Worm (Caenorhabditis elegans) whole organism, mixed stage, embryonic: Measurements from ENCODE around the gene mth-2.

Source experiments
- M03D4.4 ChIP-seq: sonication (generic microtip); optimal IDR thresholded peaks from 2 replicates; lab custom pipeline; 2017; ENCODE audit warnings: mild to moderate bottlenecking, missing genetic modification characterization, missing compliant biosample characterization
- bed-3 ChIP-seq: fragments of 200-800 bp; sonication (Bioruptor generic); optimal IDR thresholded peaks from 3 replicates; lab custom pipeline; 2018; ENCODE audit warnings: mild to moderate bottlenecking, missing genetic modification characterization, moderate library complexity, missing compliant biosample characterization
- ceh-39 ChIP-seq: fragments of 150-350 bp; optimal IDR thresholded peaks from 2 replicates; lab custom pipeline; 2014; ENCODE audit warnings: missing biosample characterization, missing genetic modification characterization
- ceh-43 ChIP-seq: fragments of 200-800 bp; sonication (Bioruptor generic); optimal IDR thresholded peaks from 2 replicates; lab custom pipeline; 2018; ENCODE audit warnings: mild to moderate bottlenecking, missing genetic modification characterization, moderate library complexity, missing compliant biosample characterization
- ceh-83 ChIP-seq: fragments of 200-800 bp; sonication (Bioruptor generic); optimal IDR thresholded peaks from 2 replicates; lab custom pipeline; 2018; ENCODE audit warnings: mild to moderate bottlenecking, missing genetic modification characterization, missing compliant biosample characterization
- ces-1 ChIP-seq: fragments of 150-350 bp; optimal IDR thresholded peaks from 2 replicates; lab custom pipeline; 2014; ENCODE audit warnings: missing biosample characterization, missing genetic modification reagents, missing genetic modification characterization
- cnd-1 ChIP-seq: fragments of 200-800 bp; sonication (Bioruptor generic); optimal IDR thresholded peaks from 2 replicates; lab custom pipeline; 2018; ENCODE audit warnings: mild to moderate bottlenecking, missing genetic modification characterization, missing compliant biosample characterization
- drap-1 ChIP-seq: fragments of 200-800 bp; sonication (Bioruptor generic); optimal IDR thresholded peaks from 3 replicates; lab custom pipeline; 2018; ENCODE audit warnings: mild to moderate bottlenecking, missing genetic modification characterization, missing compliant biosample characterization
- elt-1 ChIP-seq: sonication (generic microtip); optimal IDR thresholded peaks from 2 replicates; lab custom pipeline; 2017; ENCODE audit warnings: missing genetic modification characterization, mild to moderate bottlenecking, missing compliant biosample characterization, antibody characterized with exemption, moderate library complexity, borderline replicate concordance; ENCODE audit not compliant: insufficient read depth
- elt-3 ChIP-seq: fragments of 150-350 bp; optimal IDR thresholded peaks from 2 replicates; lab custom pipeline; 2014; ENCODE audit warnings: missing biosample characterization, missing genetic modification characterization
- ham-2 ChIP-seq: fragments of 200-800 bp; sonication (Bioruptor generic); optimal IDR thresholded peaks from 2 replicates; lab custom pipeline; 2018; ENCODE audit warnings: mild to moderate bottlenecking, missing genetic modification characterization, missing compliant biosample characterization
- hlh-1 ChIP-seq: fragments of 150-350 bp; optimal IDR thresholded peaks from 2 replicates; lab custom pipeline; 2014; ENCODE audit warnings: missing biosample characterization, missing genetic modification reagents, missing genetic modification characterization
- lin-13 ChIP-seq: fragments of 150-350 bp; optimal IDR thresholded peaks from 2 replicates; lab custom pipeline; 2014; ENCODE audit warnings: missing biosample characterization, missing genetic modification characterization
- lsy-2 ChIP-seq: fragments of 150-350 bp; optimal IDR thresholded peaks from 2 replicates; lab custom pipeline; 2014; ENCODE audit warnings: missing biosample characterization, missing genetic modification characterization
- mab-5 ChIP-seq: fragments of 150-350 bp; optimal IDR thresholded peaks from 2 replicates; lab custom pipeline; 2014; ENCODE audit warnings: missing biosample characterization, missing genetic modification characterization
- mep-1 ChIP-seq: fragments of 150-350 bp; optimal IDR thresholded peaks from 2 replicates; lab custom pipeline; 2017; ENCODE audit warnings: missing biosample characterization, missing genetic modification reagents, missing genetic modification characterization, inconsistent platforms
- mls-2 ChIP-seq: sonication (generic microtip); optimal IDR thresholded peaks from 2 replicates; lab custom pipeline; 2016; ENCODE audit warnings: mild to moderate bottlenecking, missing genetic modification characterization, moderate library complexity, missing compliant biosample characterization
- nhr-2 ChIP-seq: fragments of 150-350 bp; optimal IDR thresholded peaks from 2 replicates; lab custom pipeline; 2014; ENCODE audit warnings: missing biosample characterization, missing genetic modification characterization
- nhr-237 ChIP-seq: fragments of 150-350 bp; optimal IDR thresholded peaks from 2 replicates; lab custom pipeline; 2014; ENCODE audit warnings: missing biosample characterization, missing genetic modification characterization
- nhr-28 ChIP-seq: fragments of 150-350 bp; optimal IDR thresholded peaks from 2 replicates; lab custom pipeline; 2014; ENCODE audit warnings: missing biosample characterization, missing genetic modification characterization
- pha-4 ChIP-seq: fragments of 150-350 bp; optimal IDR thresholded peaks from 2 replicates; lab custom pipeline; 2018; ENCODE audit warnings: missing biosample characterization, missing genetic modification reagents, missing genetic modification characterization
- sem-2 ChIP-seq: fragments of 200-800 bp; sonication (Bioruptor generic); optimal IDR thresholded peaks from 2 replicates; lab custom pipeline; 2018; ENCODE audit warnings: mild to moderate bottlenecking, missing genetic modification characterization, missing compliant biosample characterization
- snpc-4 ChIP-seq: fragments of 150-350 bp; optimal IDR thresholded peaks from 2 replicates; lab custom pipeline; 2014; ENCODE audit warnings: missing biosample characterization, missing genetic modification characterization
- sptf-1 ChIP-seq: sonication (generic microtip); optimal IDR thresholded peaks from 2 replicates; lab custom pipeline; 2017; ENCODE audit warnings: mild to moderate bottlenecking, missing genetic modification characterization, moderate library complexity, missing compliant biosample characterization
- tbx-8 ChIP-seq: fragments of 200-800 bp; sonication (Bioruptor generic); optimal IDR thresholded peaks from 2 replicates; lab custom pipeline; 2018; ENCODE audit warnings: mild to moderate bottlenecking, missing genetic modification characterization, moderate library complexity, missing compliant biosample characterization
- unc-120 ChIP-seq: sonication (generic microtip); optimal IDR thresholded peaks from 2 replicates; lab custom pipeline; 2017; ENCODE audit warnings: missing genetic modification characterization, missing compliant biosample characterization; ENCODE audit not compliant: poor library complexity, severe bottlenecking
- unc-39 ChIP-seq: fragments of 150-350 bp; optimal IDR thresholded peaks from 2 replicates; lab custom pipeline; 2014; ENCODE audit warnings: missing biosample characterization, missing genetic modification characterization
- unc-62 ChIP-seq: fragments of 150-350 bp; optimal IDR thresholded peaks from 2 replicates; lab custom pipeline; 2014; ENCODE audit warnings: missing biosample characterization, missing genetic modification reagents, missing genetic modification characterization
- zip-8 ChIP-seq: fragments of 150-350 bp; optimal IDR thresholded peaks from 2 replicates; lab custom pipeline; 2014; ENCODE audit warnings: missing biosample characterization, missing genetic modification characterization
- ztf-11 ChIP-seq: fragments of 150-350 bp; optimal IDR thresholded peaks from 2 replicates; lab custom pipeline; 2014; ENCODE audit warnings: missing biosample characterization, missing genetic modification characterization

Gene mth-2

ce11 chrII:4235959-4236358 lies 41.8 kb upstream of the mth-2 start, which contains the start of gene fbxc-43:
TSS of gene fbxc-43 (minus strand) at chrII:4235996.
- TF ChIP-seq drap-1, result no peak
- no peak for TF ChIP-seq M03D4.4 (tag; lab: Kevin White, UChicago)
- TF ChIP-seq elt-3 (tag; lab: Kevin White, UChicago), result no peak
- no peak for TF ChIP-seq lin-13
- no peak for TF ChIP-seq nhr-237 (tag; lab: Kevin White, UChicago)
- TF ChIP-seq ceh-83 (GFP tag; lab: Kevin White, UChicago), result no peak
- TF ChIP-seq nhr-2 (tag; lab: Kevin White, UChicago), result no peak

DNA sequence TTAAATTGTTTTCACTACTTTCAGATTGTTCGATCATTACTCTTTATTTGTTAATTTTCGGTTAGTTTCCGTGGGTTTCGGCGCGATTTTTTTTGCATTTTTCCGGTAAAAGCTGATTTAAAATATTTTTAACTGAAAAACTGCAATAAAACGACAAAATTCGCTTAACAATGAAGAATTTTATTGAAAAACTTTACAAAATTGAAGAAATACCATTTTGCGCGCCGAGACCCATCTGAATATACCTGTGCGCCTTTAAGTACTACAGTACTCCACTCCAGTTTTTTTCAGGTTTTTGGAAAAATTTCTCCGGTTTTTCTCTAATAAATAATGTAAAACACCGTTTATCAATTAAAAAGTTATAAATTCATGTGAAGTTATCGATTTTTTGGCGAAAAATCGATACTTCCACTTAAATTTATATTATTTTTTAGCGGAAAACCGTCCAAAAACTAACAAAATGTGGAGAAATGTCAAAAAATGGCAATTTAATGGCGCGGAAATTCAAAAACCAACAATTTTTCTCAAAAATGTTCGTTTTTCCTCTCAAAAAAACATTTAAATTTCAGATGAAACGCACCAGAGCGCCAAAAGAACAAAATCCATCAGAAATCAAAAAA lies 36.8 kb upstream of the mth-2 start, which contains the start of gene C16A11.10:
Gene C16A11.10 (plus strand): TSS at position 570 of the 620 bp plus-strand sequence.
- TF ChIP-seq M03D4.4 (tag; lab: Kevin White, UChicago), result no peak
- TF ChIP-seq sem-2 (GFP tag; lab: Kevin White, UChicago), result no peak
- no peak for TF ChIP-seq ces-1 (GFP tag; lab: Kevin White, UChicago)
- no peak for TF ChIP-seq ztf-11
- no peak for TF ChIP-seq ceh-83 (GFP tag; lab: Kevin White, UChicago)
- TF ChIP-seq ceh-39 (tag; lab: Kevin White, UChicago), result no peak
- TF ChIP-seq sptf-1 (tag; lab: Kevin White, UChicago), result no peak
- TF ChIP-seq ceh-43 (GFP tag; lab: Kevin White, UChicago), result no peak
- TF ChIP-seq nhr-2 (tag; lab: Kevin White, UChicago), result no peak
- TF ChIP-seq snpc-4 (tag; lab: Kevin White, UChicago), result no peak

DNA sequence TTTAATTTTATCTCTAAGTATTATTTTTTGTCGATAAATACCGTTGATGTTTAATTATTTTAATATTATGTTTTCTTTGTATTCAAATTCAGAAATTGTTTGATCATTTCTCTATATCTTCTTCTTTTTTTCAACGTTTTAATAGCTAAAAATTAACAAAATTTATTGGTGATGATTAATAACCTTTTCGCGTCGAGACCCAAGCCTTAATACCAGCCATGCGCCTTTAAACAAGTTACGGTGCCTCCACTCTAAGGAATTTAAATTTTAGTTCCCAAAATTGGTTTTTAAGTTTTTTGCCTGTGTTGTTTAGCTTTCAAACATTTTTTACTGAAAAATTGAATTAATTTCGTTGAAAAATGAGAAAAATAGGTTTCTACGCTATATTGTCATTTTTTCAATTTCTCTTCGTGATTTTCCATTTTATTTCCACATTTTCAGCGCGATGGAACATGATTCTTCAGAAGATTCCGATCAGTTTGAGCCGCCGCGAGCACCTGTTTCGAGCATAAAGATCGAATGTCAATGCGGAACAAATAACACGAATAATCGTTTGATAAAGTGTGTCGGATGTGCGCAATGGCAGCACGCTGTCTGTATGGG lies 35.1 kb upstream of the mth-2 start, which contains the start of gene C16A11.3:
Gene C16A11.3 (plus strand): TSS at position 440 of the 603 bp plus-strand sequence.
- no peak for TF ChIP-seq snpc-4 (tag; lab: Kevin White, UChicago)
- TF ChIP-seq elt-1 (tag; lab: Kevin White, UChicago), result no peak
- TF ChIP-seq bed-3 (GFP tag; lab: Kevin White, UChicago), result no peak
- no peak for TF ChIP-seq ham-2
- no peak for TF ChIP-seq tbx-8
- TF ChIP-seq unc-62 (GFP tag; lab: Kevin White, UChicago), result no peak
- TF ChIP-seq unc-120 (tag; lab: Kevin White, UChicago), result no peak
- no peak for TF ChIP-seq mab-5
- TF ChIP-seq zip-8 (tag; lab: Kevin White, UChicago), result no peak
- no peak for TF ChIP-seq unc-39 (tag; lab: Kevin White, UChicago)
- TF ChIP-seq mep-1 (tag; lab: Kevin White, UChicago), result no peak
- no peak for TF ChIP-seq ceh-83 (GFP tag; lab: Kevin White, UChicago)
- no peak for TF ChIP-seq drap-1
- no peak for TF ChIP-seq pha-4
- TF ChIP-seq mls-2 (tag; lab: Kevin White, UChicago), result no peak
- TF ChIP-seq nhr-28, result no peak
- TF ChIP-seq, all 35 proteins: peak for 0

- no peak for TF ChIP-seq tbx-8
- no peak for TF ChIP-seq elt-3 (tag; lab: Kevin White, UChicago)
- TF ChIP-seq cnd-1 (tag; lab: Kevin White, UChicago), result no peak
- no peak for TF ChIP-seq unc-120 (tag; lab: Kevin White, UChicago)
- no peak for TF ChIP-seq ceh-83 (GFP tag; lab: Kevin White, UChicago)
- TF ChIP-seq lin-13, result no peak
- no peak for TF ChIP-seq lsy-2 (tag; lab: Kevin White, UChicago)
- no peak for TF ChIP-seq bed-3 (GFP tag; lab: Kevin White, UChicago)
- TF ChIP-seq mab-5, result no peak
- no peak for TF ChIP-seq nhr-28
- TF ChIP-seq hlh-1 (tag; lab: Kevin White, UChicago), result no peak
- no peak for TF ChIP-seq mls-2 (tag; lab: Kevin White, UChicago)
- TF ChIP-seq nhr-2 (tag; lab: Kevin White, UChicago), result no peak
These were observed 34.1 kb upstream of the mth-2 start for ce11 chrII:4228112-4228770.
